Worm (Caenorhabditis elegans) whole organism, midembryonic: ENCODE data around the gene srg-39.

ENCODE experiments used
- flt-1 ChIP-seq: fragments of 200-800 bp; sonication (Bioruptor generic); IDR thresholded peaks from 2 replicates; pipeline ENCODE4 v1.3.6; 2022; ENCODE audit warnings: missing genetic modification characterization, missing compliant biosample characterization
- klf-2 ChIP-seq: fragments of 200-800 bp; sonication (Bioruptor generic); conservative IDR thresholded peaks from 2 replicates; pipeline ENCODE4 v1.3.6; 2022; ENCODE audit warnings: missing genetic modification reagents, missing genetic modification characterization, missing compliant biosample characterization
- ref-1 ChIP-seq: fragments of 200-800 bp; sonication (Bioruptor generic); conservative IDR thresholded peaks from 2 replicates; pipeline ENCODE4 v1.3.6; 2022; ENCODE audit warnings: missing genetic modification reagents, missing genetic modification characterization, missing compliant biosample characterization

ce11 chrV:11124922-11125321 lies 27.3 kb downstream of the srg-39 start, which contains the start of gene C06H2.2:
- TF ChIP-seq ref-1 (GFP tag; lab: Robert Waterston, UW) = no peak
- no peak for TF ChIP-seq klf-2 (GFP tag; lab: Robert Waterston, UW)
- TF ChIP-seq flt-1 = no peak
